Worm (Caenorhabditis elegans): Measurements from ENCODE around the gene perm-5.

- no peak for TF ChIP-seq ztf-29 (GFP tag; IDR thresholded peaks at IDR 0.05)
- no peak for TF ChIP-seq T22C8.4 (GFP tag; IDR thresholded peaks at IDR 0.05)
- TF ChIP-seq ztf-23 (GFP tag; IDR thresholded peaks at IDR 0.05) = no peak
- no peak for TF ChIP-seq cog-1 (tag; optimal IDR thresholded peaks at IDR 0.05)
- no peak for TF ChIP-seq flt-1 (GFP tag; IDR thresholded peaks at IDR 0.05)
- TF ChIP-seq ref-1 (GFP tag; conservative IDR thresholded peaks at IDR 0.05) = no peak
- TF ChIP-seq med-1 (GFP tag; optimal IDR thresholded peaks at IDR 0.05; ENCODE audit: insufficient read depth) = no peak
These were observed 43.0 kb downstream of the perm-5 start, which contains the start of gene skn-1 for ce11 chrIV:5660239-5660638.

All from whole organism, midembryonic.